Worm (Caenorhabditis elegans) whole organism, young adult: Measurements from ENCODE around the gene Y49E10.21.

ENCODE experiments used
- B0019.2 ChIP-seq: fragments of 200-800 bp; sonication (Bioruptor generic); conservative IDR thresholded peaks from 2 replicates; pipeline ENCODE4 v1.3.6; 2022; ENCODE audit warnings: missing genetic modification reagents, missing genetic modification characterization, missing compliant biosample characterization
- B0035.1 ChIP-seq: sonication (generic microtip); optimal IDR thresholded peaks from 2 replicates; lab custom pipeline; 2016; ENCODE audit warnings: missing genetic modification characterization, mild to moderate bottlenecking, missing compliant biosample characterization, missing genotype, missing genetic modification reagents
- D2030.7 ChIP-seq: fragments of 200-800 bp; sonication (Bioruptor generic); IDR thresholded peaks from 2 replicates; pipeline ENCODE4 v1.3.6; 2022; ENCODE audit warnings: missing genetic modification reagents, missing genetic modification characterization, missing compliant biosample characterization
- F10E7.11 ChIP-seq: sonication (generic microtip); optimal IDR thresholded peaks from 2 replicates; lab custom pipeline; 2017; ENCODE audit warnings: mild to moderate bottlenecking, missing genetic modification characterization, moderate library complexity, missing compliant biosample characterization
- F33H1.4 ChIP-seq: fragments of 200-800 bp; sonication (Bioruptor generic); IDR thresholded peaks from 2 replicates; pipeline ENCODE4 v1.3.6; 2022; ENCODE audit warnings: missing genetic modification reagents, missing genetic modification characterization, missing compliant biosample characterization
- F49E8.2 ChIP-seq: sonication (generic microtip); optimal IDR thresholded peaks from 3 replicates; lab custom pipeline; 2017; ENCODE audit warnings: missing genetic modification characterization, mild to moderate bottlenecking, missing compliant biosample characterization, antibody characterized with exemption, moderate library complexity; ENCODE audit not compliant: insufficient read depth
- Y95B8A.8 ChIP-seq: fragments of 200-800 bp; sonication (Bioruptor generic); IDR thresholded peaks from 2 replicates; pipeline ENCODE4 v1.3.6; 2022; ENCODE audit warnings: missing genetic modification reagents, missing genetic modification characterization, missing compliant biosample characterization
- ama-1 ChIP-seq, 3 experiments: fragments of 150-350 bp in 1 of 3; sonication (generic microtip) in 2 of 3; optimal IDR thresholded peaks; 2 replicates each; lab custom pipeline; 2014 to 2018; ENCODE audit warnings: missing biosample characterization in 2 of 3, missing genetic modification characterization in 2 of 3, missing genetic modification reagents in 2 of 3
- atf-7 ChIP-seq: sonication (generic microtip); optimal IDR thresholded peaks from 2 replicates; lab custom pipeline; 2017; ENCODE audit warnings: mild to moderate bottlenecking, missing genetic modification characterization, missing compliant biosample characterization
- athp-1 ChIP-seq: sonication (generic microtip); optimal IDR thresholded peaks from 2 replicates; lab custom pipeline; 2017; ENCODE audit warnings: mild to moderate bottlenecking, missing genetic modification characterization, missing compliant biosample characterization
- ceh-58 ChIP-seq: fragments of 200-800 bp; sonication (Bioruptor generic); IDR thresholded peaks from 2 replicates; pipeline ENCODE4 v1.3.6; 2022; ENCODE audit warnings: missing genetic modification characterization, missing compliant biosample characterization
- ceh-91 ChIP-seq: fragments of 200-800 bp; sonication (Bioruptor generic); IDR thresholded peaks from 2 replicates; pipeline ENCODE4 v1.3.6; 2022; ENCODE audit warnings: missing genetic modification reagents, missing genetic modification characterization, missing compliant biosample characterization
- die-1 ChIP-seq: sonication (generic microtip); optimal IDR thresholded peaks from 2 replicates; lab custom pipeline; 2016; ENCODE audit warnings: missing genotype, mild to moderate bottlenecking, missing genetic modification characterization, missing compliant biosample characterization
- dpl-1 ChIP-seq: fragments of 150-350 bp; optimal IDR thresholded peaks from 2 replicates; lab custom pipeline; 2014; ENCODE audit warnings: missing biosample characterization, missing genetic modification reagents, missing genetic modification characterization
- efl-1 ChIP-seq: fragments of 150-350 bp; optimal IDR thresholded peaks from 2 replicates; lab custom pipeline; 2014; ENCODE audit warnings: missing biosample characterization, missing genetic modification reagents, missing genetic modification characterization
- ekl-4 ChIP-seq: fragments of 200-800 bp; sonication (Bioruptor generic); IDR thresholded peaks from 2 replicates; pipeline ENCODE4 v1.3.6; 2022; ENCODE audit warnings: missing genetic modification reagents, missing genetic modification characterization, missing compliant biosample characterization
- him-1 ChIP-seq: sonication (generic microtip); optimal IDR thresholded peaks from 2 replicates; lab custom pipeline; 2016; ENCODE audit warnings: missing genotype, missing genetic modification reagents, missing genetic modification characterization, missing compliant biosample characterization
- hmg-20 ChIP-seq: fragments of 200-800 bp; sonication (Bioruptor generic); IDR thresholded peaks from 2 replicates; pipeline ENCODE4 v1.3.6; 2022; ENCODE audit warnings: missing genetic modification reagents, missing genetic modification characterization, missing compliant biosample characterization
- hsf-1 ChIP-seq: fragments of 200-800 bp; sonication (Bioruptor generic); IDR thresholded peaks from 2 replicates; pipeline ENCODE4 v1.3.6; 2022; ENCODE audit warnings: missing genetic modification reagents, missing genetic modification characterization, missing compliant biosample characterization
- lin-35 ChIP-seq, 3 experiments: fragments of 150-350 bp in 2 of 3; sonication (generic microtip) in 1 of 3; optimal IDR thresholded peaks; 2 replicates each; lab custom pipeline; 2014 to 2018; ENCODE audit warnings: missing biosample characterization in 3 of 3, missing genetic modification characterization in 3 of 3, missing genetic modification reagents in 3 of 3
- lin-54 ChIP-seq: fragments of 200-800 bp; sonication (Bioruptor generic); optimal IDR thresholded peaks from 2 replicates; lab custom pipeline; 2018; ENCODE audit warnings: mild to moderate bottlenecking, missing genetic modification characterization, missing compliant biosample characterization
- lsl-1 ChIP-seq: fragments of 200-800 bp; sonication (Bioruptor generic); optimal IDR thresholded peaks from 2 replicates; lab custom pipeline; 2018; ENCODE audit warnings: mild to moderate bottlenecking, missing genetic modification characterization, moderate library complexity, missing compliant biosample characterization
- madf-6 ChIP-seq: fragments of 200-800 bp; sonication (Bioruptor generic); IDR thresholded peaks from 2 replicates; pipeline ENCODE4 v1.3.6; 2022; ENCODE audit warnings: missing genetic modification reagents, missing genetic modification characterization, missing compliant biosample characterization
- madf-8 ChIP-seq: fragments of 200-800 bp; sonication (Bioruptor generic); conservative IDR thresholded peaks from 2 replicates; pipeline ENCODE4 v1.3.6; 2022; ENCODE audit warnings: missing genetic modification reagents, missing genetic modification characterization, missing compliant biosample characterization
- mcd-1 ChIP-seq: fragments of 200-800 bp; sonication (Bioruptor generic); IDR thresholded peaks from 2 replicates; pipeline ENCODE4 v1.3.6; 2022; ENCODE audit warnings: missing genetic modification reagents, missing genetic modification characterization, missing compliant biosample characterization
- nfya-1 ChIP-seq: sonication (generic microtip); optimal IDR thresholded peaks from 2 replicates; lab custom pipeline; 2017; ENCODE audit warnings: antibody characterized with exemption, missing compliant biosample characterization, missing genetic modification characterization, borderline replicate concordance; ENCODE audit not compliant: insufficient read depth
- rec-8 ChIP-seq, 2 experiments: sonication (generic microtip); optimal IDR thresholded peaks; 2 replicates each; lab custom pipeline; 2016; ENCODE audit warnings: mild to moderate bottlenecking in 2 of 2, missing genetic modification characterization in 2 of 2, missing genetic modification reagents in 2 of 2, missing genotype in 2 of 2, missing biosample characterization in 1 of 2, missing compliant biosample characterization in 1 of 2, moderate library complexity in 1 of 2
- sea-2 ChIP-seq: fragments of 200-800 bp; sonication (Bioruptor generic); IDR thresholded peaks from 2 replicates; pipeline ENCODE4 v1.3.6; 2022; ENCODE audit warnings: missing genetic modification characterization, missing compliant biosample characterization
- snpc-3.4 ChIP-seq: sonication (generic microtip); optimal IDR thresholded peaks from 2 replicates; lab custom pipeline; 2017; ENCODE audit warnings: missing genetic modification characterization, mild to moderate bottlenecking, missing compliant biosample characterization, antibody characterized with exemption, moderate library complexity, missing genotype, missing genetic modification reagents
- snpc-4 ChIP-seq, 5 experiments: fragments of 150-350 bp in 1 of 5; sonication (generic microtip) in 4 of 5; optimal IDR thresholded peaks; 2 replicates each; lab custom pipeline; 2014 to 2018; ENCODE audit warnings: missing genetic modification characterization in 5 of 5, missing biosample characterization in 3 of 5, antibody characterized with exemption in 2 of 5, mild to moderate bottlenecking in 2 of 5, missing compliant biosample characterization in 2 of 5, missing genotype in 2 of 5, moderate library complexity in 2 of 5, missing genetic modification reagents in 1 of 5
- tbx-9 ChIP-seq: sonication (generic microtip); optimal IDR thresholded peaks from 2 replicates; lab custom pipeline; 2016; ENCODE audit warnings: borderline replicate concordance, missing genetic modification characterization, inconsistent platforms, missing compliant biosample characterization
- tlf-1 ChIP-seq: fragments of 200-800 bp; sonication (Bioruptor generic); optimal IDR thresholded peaks from 2 replicates; lab custom pipeline; 2018; ENCODE audit warnings: mild to moderate bottlenecking, missing genetic modification characterization, missing compliant biosample characterization
- xnd-1 ChIP-seq: sonication (generic microtip); optimal IDR thresholded peaks from 2 replicates; lab custom pipeline; 2016; ENCODE audit warnings: missing genotype, missing genetic modification reagents, missing genetic modification characterization, missing compliant biosample characterization
- ztf-22 ChIP-seq: fragments of 200-800 bp; sonication (Bioruptor generic); optimal IDR thresholded peaks from 2 replicates; lab custom pipeline; 2018; ENCODE audit warnings: mild to moderate bottlenecking, missing genetic modification characterization, moderate library complexity, missing compliant biosample characterization
- ztf-3 ChIP-seq: fragments of 200-800 bp; sonication (Bioruptor generic); optimal IDR thresholded peaks from 2 replicates; lab custom pipeline; 2018; ENCODE audit warnings: mild to moderate bottlenecking, missing genetic modification characterization, missing compliant biosample characterization

Y49E10.21 gene

DNA sequence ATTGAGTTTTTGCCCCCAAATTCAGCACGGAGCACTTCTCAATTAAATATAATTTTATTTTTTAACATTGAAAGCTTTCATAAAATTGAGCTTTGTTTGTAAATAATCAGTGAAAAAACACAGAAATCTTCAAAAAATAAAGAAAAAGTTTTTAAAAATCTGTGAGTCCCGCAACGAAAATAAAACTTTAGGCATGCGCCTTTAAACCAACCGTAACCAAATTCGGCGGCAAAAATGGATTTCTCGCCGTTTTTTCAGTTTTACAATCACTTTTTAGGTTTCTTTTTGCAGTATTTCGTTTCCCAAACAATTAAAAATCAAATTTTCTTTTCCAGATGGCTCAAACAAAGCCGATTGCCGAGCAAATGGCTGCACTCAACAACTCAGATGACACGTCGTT is 30.8 kb upstream of the Y49E10.21 start, which contains the start of gene pie-1:
TSS of gene pie-1 (plus strand) at position 336 of the 400 bp plus-strand sequence.
- peak; percentile 92 for TF ChIP-seq F33H1.4
- TF ChIP-seq die-1: no peak
- TF ChIP-seq B0035.1: no peak
- peak; percentile 65; the same call in 1 of the 2 replicates for TF ChIP-seq hsf-1
- TF ChIP-seq B0019.2 (GFP tag; lab: Robert Waterston, UW): 0 out of 2 replicates have a peak, but pooled peaks have one; percentile 7
- peak; percentile 59 for TF ChIP-seq F49E8.2 (tag; lab: Kevin White, UChicago)
- no peak for TF ChIP-seq sea-2 (GFP tag; lab: Robert Waterston, UW)
- peak; percentile 75 for TF ChIP-seq snpc-4 (GFP tag; optimal IDR thresholded peaks at IDR 0.05; lab: Kevin White, UChicago)
- no peak for TF ChIP-seq snpc-4 (tag; optimal IDR thresholded peaks at IDR 0.05; lab: Kevin White, UChicago)
- no peak for TF ChIP-seq ztf-22
- TF ChIP-seq lsl-1 (GFP tag; lab: Kevin White, UChicago): peak; percentile 95
- TF ChIP-seq rec-8 (tag; optimal IDR thresholded peaks at IDR 0.05; lab: Kevin White, UChicago): peak in 1 of 2 experiments; percentile 24
- no peak for TF ChIP-seq hmg-20 (GFP tag; lab: Robert Waterston, UW)
- peak; percentile 43 for TF ChIP-seq tlf-1 (GFP tag; lab: Kevin White, UChicago)
- TF ChIP-seq mcd-1 (GFP tag; lab: Robert Waterston, UW): peak; percentile 44; the same call in 1 of the 2 replicates
- TF ChIP-seq xnd-1 (tag; lab: Kevin White, UChicago): peak; percentile 94
- peak; percentile 78 for TF ChIP-seq madf-8
- peak; percentile 100 for TF ChIP-seq efl-1 (GFP tag; lab: Kevin White, UChicago)
- TF ChIP-seq ztf-3: no peak
- TF ChIP-seq ekl-4 (GFP tag; lab: Robert Waterston, UW): no peak
- 0 out of 2 replicates have a peak, but pooled peaks have one; percentile 12 for TF ChIP-seq Y95B8A.8 (GFP tag; lab: Robert Waterston, UW)
- peak; percentile 86 for TF ChIP-seq ceh-91 (GFP tag; lab: Robert Waterston, UW)
- peak; percentile 96 for TF ChIP-seq madf-6
- TF ChIP-seq him-1 (tag; lab: Kevin White, UChicago): peak; percentile 90
- no peak for TF ChIP-seq athp-1 (tag; lab: Kevin White, UChicago)
- peak in 2 of 3 experiments; percentile 19 to 68 for TF ChIP-seq lin-35 (GFP tag; optimal IDR thresholded peaks at IDR 0.05; lab: Kevin White, UChicago)
- TF ChIP-seq dpl-1 (GFP tag; lab: Kevin White, UChicago): peak; percentile 94
- no peak for TF ChIP-seq nfya-1
- no peak for TF ChIP-seq ceh-58
- peak; percentile 30 for TF ChIP-seq snpc-3.4
- TF ChIP-seq lin-54: peak; percentile 79
- no peak for TF ChIP-seq atf-7 (tag; lab: Kevin White, UChicago)
- TF ChIP-seq D2030.7: peak; percentile 85
- TF ChIP-seq, all 124 proteins: peak for 21

DNA sequence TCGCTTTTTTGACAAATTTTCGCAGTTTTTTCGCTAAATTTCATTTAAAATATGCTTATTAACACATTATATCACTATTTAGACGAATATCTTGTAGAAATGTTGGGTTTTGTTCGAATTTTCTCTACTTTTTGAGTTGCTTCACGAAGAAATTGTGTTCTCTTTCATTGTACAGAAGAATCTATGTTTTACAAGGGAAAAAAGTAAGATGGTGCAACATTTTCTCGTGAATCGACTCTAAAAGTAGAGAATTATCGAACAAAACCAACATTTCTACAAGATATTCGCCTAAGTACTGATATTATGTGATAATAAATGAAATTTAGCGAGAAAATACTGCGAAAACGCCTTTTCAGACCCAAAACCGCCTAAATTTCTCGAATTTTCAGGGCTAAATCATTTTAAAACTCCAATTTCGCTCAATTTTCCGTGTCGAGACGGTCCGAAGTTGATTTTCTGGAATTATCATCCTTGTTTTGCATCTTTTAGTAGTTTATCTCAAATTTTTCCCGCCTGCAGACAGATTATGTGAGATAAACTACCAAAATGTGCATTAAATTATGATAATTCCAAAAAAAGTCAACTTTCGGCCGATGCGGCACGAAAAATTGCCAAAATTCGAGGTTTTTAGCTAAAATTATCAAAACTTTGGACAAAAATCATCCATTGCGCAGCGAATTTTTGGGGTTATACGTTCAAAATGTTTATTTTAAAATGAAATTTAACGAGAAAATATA is 29.7 kb upstream of the Y49E10.21 start:
- TF ChIP-seq ama-1 (optimal IDR thresholded peaks at IDR 0.05; lab: Kevin White, UChicago): no peak
- peak in 1 of 2 experiments; percentile 42 for TF ChIP-seq ama-1 (GFP tag; optimal IDR thresholded peaks at IDR 0.05; lab: Kevin White, UChicago)
- no peak for TF ChIP-seq F10E7.11
- peak; percentile 13 for TF ChIP-seq efl-1 (GFP tag; lab: Kevin White, UChicago)
- TF ChIP-seq ztf-3: no peak
- no peak for TF ChIP-seq tbx-9 (tag; lab: Kevin White, UChicago)
